Worm (Caenorhabditis elegans) whole organism, L4 larva: Measurements from ENCODE around the gene ins-39.

Experiments
- aha-1 ChIP-seq: fragments of 150-350 bp; peaks from one replicate; lab custom pipeline; 2014; ENCODE audit warnings: missing biosample characterization, missing genetic modification characterization
- daf-8 ChIP-seq: fragments of 200-800 bp; sonication (Bioruptor generic); IDR thresholded peaks from 2 replicates; pipeline ENCODE4 v1.3.6; 2022; ENCODE audit warnings: missing genetic modification characterization, missing compliant biosample characterization
- dpl-1 ChIP-seq: fragments of 150-350 bp; optimal IDR thresholded peaks from 2 replicates; lab custom pipeline; 2014; ENCODE audit warnings: missing biosample characterization, missing genetic modification reagents, missing genetic modification characterization
- duxl-1 ChIP-seq: sonication (generic microtip); optimal IDR thresholded peaks from 2 replicates; lab custom pipeline; 2016; ENCODE audit warnings: mild to moderate bottlenecking, missing genetic modification characterization, moderate library complexity, missing compliant biosample characterization; ENCODE audit not compliant: poor library complexity
- fkh-10 ChIP-seq: fragments of 150-350 bp; optimal IDR thresholded peaks from 2 replicates; lab custom pipeline; 2014; ENCODE audit warnings: missing biosample characterization, missing genetic modification reagents, missing genetic modification characterization
- lin-15B ChIP-seq: fragments of 150-350 bp; sonication (generic microtip); optimal IDR thresholded peaks from 3 replicates; lab custom pipeline; 2014; ENCODE audit warnings: missing biosample characterization, missing genetic modification characterization
- nhr-237 ChIP-seq: sonication (generic microtip); optimal IDR thresholded peaks from 2 replicates; lab custom pipeline; 2017; ENCODE audit warnings: missing biosample characterization, missing genetic modification characterization
- nhr-76 ChIP-seq: fragments of 150-350 bp; optimal IDR thresholded peaks from 2 replicates; lab custom pipeline; 2014; ENCODE audit warnings: missing biosample characterization, missing genetic modification characterization
- nhr-77 ChIP-seq: fragments of 150-350 bp; optimal IDR thresholded peaks from 2 replicates; lab custom pipeline; 2014; ENCODE audit warnings: missing biosample characterization, missing genetic modification characterization
- pha-4 ChIP-seq, 2 experiments: fragments of 150-350 bp in 1 of 2; fragments of 200-800 bp in 1 of 2; sonication (Bioruptor generic) in 1 of 2; IDR thresholded peaks in 1 of 2; optimal IDR thresholded peaks in 1 of 2; 2 replicates each; pipeline versions ENCODE4 v1.3.6 to Lab custom; 2014 to 2022; ENCODE audit warnings: missing genetic modification characterization in 2 of 2, missing genetic modification reagents in 2 of 2, missing biosample characterization in 1 of 2, missing compliant biosample characterization in 1 of 2
- unc-39 ChIP-seq: sonication (generic microtip); optimal IDR thresholded peaks from 2 replicates; lab custom pipeline; 2017; ENCODE audit warnings: missing biosample characterization, missing genetic modification characterization
- unc-62 ChIP-seq, 3 experiments: fragments of 150-350 bp in 1 of 3; sonication (generic microtip); optimal IDR thresholded peaks in 2 of 3; peaks in 1 of 3; 1 replicate in 1 of 3; 2 replicates in 2 of 3; lab custom pipeline; 2014 to 2017; ENCODE audit warnings: missing biosample characterization in 3 of 3, missing genetic modification characterization in 3 of 3, missing genetic modification reagents in 3 of 3, missing genotype in 1 of 3
- ztf-11 ChIP-seq: fragments of 150-350 bp; optimal IDR thresholded peaks from 2 replicates; lab custom pipeline; 2014; ENCODE audit warnings: missing biosample characterization, missing genetic modification characterization

- TF ChIP-seq daf-8 (no peak), aha-1 (tag; lab: Kevin White, UChicago) (peak; percentile 89), nhr-237 (tag; lab: Kevin White, UChicago) (no peak), ztf-11 (tag; lab: Kevin White, UChicago) (no peak), fkh-10 (GFP tag; lab: Kevin White, UChicago) (no peak), unc-62 (GFP tag; optimal IDR thresholded peaks at IDR 0.05 in 1 of 2; lab: Kevin White, UChicago) (no peak), unc-62 (tag; optimal IDR thresholded peaks at IDR 0.05; lab: Kevin White, UChicago) (no peak), duxl-1 (tag; lab: Kevin White, UChicago) (no peak), pha-4 (GFP tag; IDR thresholded peaks at IDR 0.05; lab: Robert Waterston, UW) (no peak), pha-4 (tag; optimal IDR thresholded peaks at IDR 0.05; lab: Kevin White, UChicago) (no peak), dpl-1 (no peak), nhr-77 (tag; lab: Kevin White, UChicago) (no peak), unc-39 (no peak), lin-15B (tag; lab: Kevin White, UChicago) (no peak), nhr-76 (tag; lab: Kevin White, UChicago) (no peak)
These were observed 16.4 kb upstream of the ins-39 start, which contains the start of gene F56C3.4 for ce11 chrX:1360631-1361030.
